Worm (Caenorhabditis elegans): ENCODE measurements around the gene F23A7.4.

- TF ChIP-seq efl-1 (GFP tag; optimal IDR thresholded peaks at IDR 0.05) (no peak), sdz-38 (tag; optimal IDR thresholded peaks at IDR 0.05) (no peak), snpc-3.4 (tag; optimal IDR thresholded peaks at IDR 0.05) (no peak), nhr-80 (tag; optimal IDR thresholded peaks at IDR 0.05) (no peak), lin-35 (GFP tag; optimal IDR thresholded peaks at IDR 0.05) (no peak)
Observed at ce11 chrX:16184069-16184468, 28.3 kb upstream of the F23A7.4 start, which contains the start of gene nlp-67.

All from whole organism, young adult.